Worm (Caenorhabditis elegans): Measurements from ENCODE around the gene C05D12.3.

The C05D12.3 gene

DNA sequence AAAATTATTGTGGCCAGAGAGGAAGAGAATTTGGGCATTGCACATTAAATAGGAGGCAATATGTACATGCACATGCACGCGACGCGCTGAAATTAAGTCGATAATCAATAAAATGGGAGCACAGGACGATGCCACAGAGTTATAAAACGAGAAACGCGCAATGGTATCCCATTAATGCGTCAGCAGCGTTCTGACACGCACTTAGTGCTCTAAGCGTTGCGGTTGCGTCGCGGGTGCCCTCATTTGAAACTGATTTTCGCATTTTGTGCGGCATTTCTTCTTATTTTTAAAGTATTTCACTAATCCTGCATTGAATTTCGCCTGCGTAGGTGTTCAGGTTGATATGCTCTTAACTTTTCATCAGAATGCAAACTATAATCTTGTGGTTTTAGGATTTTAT, 28.0 kb downstream of the C05D12.3 start, which contains the start of gene rsp-1 (continued):
- peak; percentile 90 for TF ChIP-seq snpc-4 (tag; optimal IDR thresholded peaks at IDR 0.05)
- TF ChIP-seq R02D3.7 (tag; optimal IDR thresholded peaks at IDR 0.05): peak; percentile 85

DNA sequence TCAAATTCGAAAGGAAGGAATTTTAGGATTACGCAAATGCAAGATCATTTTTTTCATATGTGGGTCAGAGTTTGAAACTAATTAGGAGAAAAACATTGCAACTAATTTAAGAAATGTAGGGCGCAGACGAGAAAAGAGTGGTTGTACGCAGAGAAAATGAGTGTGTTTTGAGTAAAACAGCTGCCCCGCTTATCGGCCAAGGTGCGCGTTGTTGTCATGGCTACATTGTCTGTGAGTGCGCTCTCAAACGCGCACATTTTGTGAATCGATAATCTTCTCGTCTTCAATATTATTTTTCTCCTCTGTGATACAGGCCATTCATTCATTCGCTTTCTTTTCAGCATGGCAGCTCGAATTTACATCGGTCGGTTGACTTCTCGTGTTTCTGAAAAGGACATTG, 28.6 kb downstream of the C05D12.3 start:
- TF ChIP-seq nhr-67 (tag; optimal IDR thresholded peaks at IDR 0.05) (no peak), skn-1 (tag; optimal IDR thresholded peaks at IDR 0.05) (no peak), aly-2 (tag; optimal IDR thresholded peaks at IDR 0.05) (no peak), fos-1 (tag; optimal IDR thresholded peaks at IDR 0.05) (no peak), nhr-43 (tag; optimal IDR thresholded peaks at IDR 0.05; ENCODE audit: poor library complexity, severe bottlenecking) (no peak), egl-5 (tag; optimal IDR thresholded peaks at IDR 0.05) (no peak)

DNA sequence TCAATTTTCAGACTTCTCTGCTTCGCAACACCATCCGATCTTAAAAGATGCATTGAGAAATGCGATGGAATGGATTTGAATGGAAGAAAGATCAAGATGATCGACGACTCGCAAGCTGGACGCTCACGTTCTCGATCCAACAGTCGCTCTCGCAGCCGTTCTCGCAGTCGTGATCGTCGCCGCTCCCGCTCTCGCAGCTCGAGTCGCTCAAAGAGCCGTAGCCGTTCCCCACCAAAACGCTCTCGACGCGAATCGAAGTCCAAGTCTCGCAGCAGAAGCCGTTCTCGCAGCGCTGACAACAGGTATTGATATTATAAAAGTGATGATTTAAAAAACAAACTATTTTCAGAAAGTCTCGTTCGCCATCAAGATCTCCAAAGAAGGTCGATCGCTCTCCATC, 30.1 kb downstream of the C05D12.3 start:
- no peak for TF ChIP-seq sea-2 (GFP tag; optimal IDR thresholded peaks at IDR 0.05)
- TF ChIP-seq ceh-82 (tag; optimal IDR thresholded peaks at IDR 0.05): no peak
- no peak for TF ChIP-seq lin-39 (tag; optimal IDR thresholded peaks at IDR 0.05)
- TF ChIP-seq R02D3.7 (tag; optimal IDR thresholded peaks at IDR 0.05): no peak
- no peak for TF ChIP-seq nhr-28 (tag; optimal IDR thresholded peaks at IDR 0.05)
- TF ChIP-seq fos-1 (tag; optimal IDR thresholded peaks at IDR 0.05): no peak
- TF ChIP-seq fkh-2 (tag; optimal IDR thresholded peaks at IDR 0.05): no peak
- TF ChIP-seq snpc-4 (tag; optimal IDR thresholded peaks at IDR 0.05): no peak
- TF ChIP-seq tbx-2 (tag; optimal IDR thresholded peaks at IDR 0.05): no peak
- TF ChIP-seq zag-1 (tag; optimal IDR thresholded peaks at IDR 0.05): no peak
- no peak for TF ChIP-seq ceh-28 (tag; optimal IDR thresholded peaks at IDR 0.05)
- TF ChIP-seq unc-62 (GFP tag; optimal IDR thresholded peaks at IDR 0.05): no peak
- TF ChIP-seq ZK546.5 (tag; optimal IDR thresholded peaks at IDR 0.05): no peak
- TF ChIP-seq elt-3 (tag; optimal IDR thresholded peaks at IDR 0.05): no peak
- no peak for TF ChIP-seq ama-1 (optimal IDR thresholded peaks at IDR 0.05)

DNA sequence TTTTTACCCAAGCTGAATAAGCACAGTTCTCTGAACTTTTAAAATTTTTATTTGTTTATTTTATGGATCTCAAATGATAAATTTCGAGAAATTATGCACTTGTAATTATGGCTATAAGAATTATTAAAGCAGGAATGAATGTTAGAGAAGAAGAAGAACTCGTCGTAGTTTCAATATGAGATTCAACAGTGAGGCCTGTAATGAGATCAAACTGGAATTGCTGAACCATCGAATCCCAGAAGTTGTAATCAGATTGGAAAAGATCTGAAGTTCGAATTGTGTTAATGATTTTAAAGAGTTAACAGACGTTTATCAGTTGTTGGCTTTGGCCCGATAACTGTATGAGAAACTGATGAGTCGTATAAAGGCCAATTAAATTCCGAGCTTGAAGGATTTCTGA, 30.6 kb downstream of the C05D12.3 start:
- TF ChIP-seq ama-1 (optimal IDR thresholded peaks at IDR 0.05) (peak; percentile 3), lsy-12 (tag; optimal IDR thresholded peaks at IDR 0.05) (no peak), nhr-25 (tag; optimal IDR thresholded peaks at IDR 0.05) (no peak)

DNA sequence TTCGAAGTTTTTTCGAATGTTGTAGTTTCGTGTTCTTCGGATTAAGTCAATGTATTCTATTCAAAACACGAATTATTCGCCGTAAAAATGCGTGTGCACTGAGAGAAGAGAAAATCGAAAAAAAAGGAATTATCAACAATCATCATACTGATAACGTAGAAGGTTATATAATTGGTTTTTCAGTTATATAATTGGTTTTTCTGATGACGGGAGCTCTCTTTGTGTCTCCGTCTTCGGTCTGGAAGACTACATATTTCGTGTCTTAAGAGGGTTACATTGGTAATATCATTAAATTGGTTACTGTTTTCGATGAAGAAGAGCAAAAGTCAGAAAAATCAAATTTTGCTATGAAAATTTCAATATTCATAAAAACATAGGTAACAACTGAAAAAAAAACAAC, 34.8 kb downstream of the C05D12.3 start:
- no peak for TF ChIP-seq tbx-2 (tag; optimal IDR thresholded peaks at IDR 0.05)
- TF ChIP-seq nhr-12 (tag; optimal IDR thresholded peaks at IDR 0.05): no peak
- TF ChIP-seq mdl-1 (tag; optimal IDR thresholded peaks at IDR 0.05): no peak
- TF ChIP-seq unc-39 (tag; optimal IDR thresholded peaks at IDR 0.05): no peak
- TF ChIP-seq ztf-4 (tag; optimal IDR thresholded peaks at IDR 0.05): no peak
- TF ChIP-seq lsy-12 (tag; optimal IDR thresholded peaks at IDR 0.05): no peak
- TF ChIP-seq pqm-1 (tag; optimal IDR thresholded peaks at IDR 0.05): peak; percentile 33
- no peak for TF ChIP-seq elt-3 (tag; optimal IDR thresholded peaks at IDR 0.05)
- no peak for TF ChIP-seq lin-39 (tag; optimal IDR thresholded peaks at IDR 0.05)
- no peak for TF ChIP-seq snpc-4 (tag; optimal IDR thresholded peaks at IDR 0.05)
- peak; percentile 58 for TF ChIP-seq elt-2 (tag; optimal IDR thresholded peaks at IDR 0.05)

DNA sequence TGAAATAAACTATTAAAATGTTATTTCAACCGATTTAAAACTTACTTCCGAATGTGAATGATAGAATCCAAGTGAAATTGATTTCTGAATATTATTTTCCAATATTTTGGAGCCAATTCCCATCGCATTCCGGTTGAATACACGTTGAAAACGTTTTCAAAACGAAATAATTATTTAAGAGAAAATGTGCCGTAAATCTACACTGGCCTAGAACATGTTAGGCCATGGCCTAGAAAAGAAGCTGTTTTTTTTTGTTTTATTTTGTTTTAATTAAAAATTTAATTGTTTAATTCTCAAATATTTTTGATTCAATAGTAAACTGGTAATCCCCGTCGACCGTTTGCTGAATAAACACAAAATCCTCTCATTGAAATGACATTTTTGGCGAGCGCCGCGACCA, 38.8 kb downstream of the C05D12.3 start:
- peak; percentile 81 for TF ChIP-seq R02D3.7 (tag; optimal IDR thresholded peaks at IDR 0.05)
- TF ChIP-seq mdl-1 (tag; optimal IDR thresholded peaks at IDR 0.05): no peak
- peak; percentile 28 for TF ChIP-seq lin-15B (tag; optimal IDR thresholded peaks at IDR 0.05)

DNA sequence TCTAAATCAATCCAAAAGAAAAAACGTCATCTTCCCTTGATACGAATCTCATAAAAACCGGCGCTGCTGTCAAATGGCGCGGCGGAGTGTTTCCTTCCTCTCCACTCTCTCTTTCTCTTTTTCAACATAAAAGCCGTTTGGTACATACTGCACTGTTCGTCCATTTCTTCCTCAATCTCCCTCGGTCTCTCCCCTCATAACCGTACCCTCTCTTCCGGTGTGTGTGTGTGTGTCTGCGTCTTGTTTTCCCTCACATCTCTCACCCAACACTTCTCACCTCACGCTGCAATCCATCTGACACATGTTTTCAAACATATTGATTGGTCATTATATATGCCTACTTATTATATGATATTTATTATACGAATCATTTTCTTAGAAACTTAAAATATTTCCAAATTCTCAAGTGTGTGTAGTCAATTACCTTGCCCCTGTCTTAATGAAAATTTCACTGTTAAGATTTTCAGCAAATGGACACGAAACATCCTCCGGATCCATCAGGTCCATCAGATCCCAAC, 39.4 kb downstream of the C05D12.3 start, which contains the start of the genes aars-1 and rga-1:
aars-1 (minus strand) TSS at position 71 of the 518 bp plus-strand sequence.
rga-1 (plus strand) TSS at position 468 of the 518 bp plus-strand sequence.
- TF ChIP-seq ceh-9 (tag; optimal IDR thresholded peaks at IDR 0.05): no peak
- peak; percentile 55 for TF ChIP-seq egl-5 (tag; optimal IDR thresholded peaks at IDR 0.05)
- TF ChIP-seq jun-1 (tag; optimal IDR thresholded peaks at IDR 0.05): peak; percentile 47
- TF ChIP-seq pha-4 (tag; optimal IDR thresholded peaks at IDR 0.05): peak; percentile 70
- TF ChIP-seq unc-39 (tag; optimal IDR thresholded peaks at IDR 0.05): no peak
- TF ChIP-seq ama-1 (optimal IDR thresholded peaks at IDR 0.05): no peak
- no peak for TF ChIP-seq daf-12 (tag; optimal IDR thresholded peaks at IDR 0.05)
- TF ChIP-seq hmg-11 (tag; optimal IDR thresholded peaks at IDR 0.05): peak; percentile 60
- TF ChIP-seq nhr-237 (tag; optimal IDR thresholded peaks at IDR 0.05): no peak
- TF ChIP-seq nhr-43 (tag; optimal IDR thresholded peaks at IDR 0.05; ENCODE audit: poor library complexity, severe bottlenecking): peak; percentile 73
- peak; percentile 28 for TF ChIP-seq lin-15B (tag; optimal IDR thresholded peaks at IDR 0.05)
- peak; percentile 82 for TF ChIP-seq pqm-1 (tag; optimal IDR thresholded peaks at IDR 0.05)
- peak; percentile 76 for TF ChIP-seq elt-2 (tag; optimal IDR thresholded peaks at IDR 0.05)
- TF ChIP-seq nhr-25 (tag; optimal IDR thresholded peaks at IDR 0.05): peak; percentile 83
- no peak for TF ChIP-seq fos-1 (tag; optimal IDR thresholded peaks at IDR 0.05)
- TF ChIP-seq snpc-4 (tag; optimal IDR thresholded peaks at IDR 0.05): peak; percentile 29
- TF ChIP-seq nfya-1 (tag; optimal IDR thresholded peaks at IDR 0.05; ENCODE audit: insufficient read depth): peak; percentile 61
- peak; percentile 70 for TF ChIP-seq ceh-28 (tag; optimal IDR thresholded peaks at IDR 0.05)
- peak; percentile 35 for TF ChIP-seq R02D3.7 (tag; optimal IDR thresholded peaks at IDR 0.05)
- peak; percentile 53 for TF ChIP-seq fkh-2 (tag; optimal IDR thresholded peaks at IDR 0.05)
- no peak for TF ChIP-seq mml-1 (tag; optimal IDR thresholded peaks at IDR 0.05)
- TF ChIP-seq ceh-16 (tag; optimal IDR thresholded peaks at IDR 0.05): no peak
- peak; percentile 34 for TF ChIP-seq elt-1 (tag; optimal IDR thresholded peaks at IDR 0.05)
- no peak for TF ChIP-seq skn-1 (tag; optimal IDR thresholded peaks at IDR 0.05)
- no peak for TF ChIP-seq elt-3 (tag; optimal IDR thresholded peaks at IDR 0.05)

Data from whole organism, L3 larva.